Worm (Caenorhabditis elegans): ENCODE measurements around the gene R13D11.1.
"Not testable (repeated sequence)": the region's sequence is repeated elsewhere in the genome, so short reads cannot be mapped to it uniquely, and the experiment has no call there.

Gene R13D11.1

DNA sequence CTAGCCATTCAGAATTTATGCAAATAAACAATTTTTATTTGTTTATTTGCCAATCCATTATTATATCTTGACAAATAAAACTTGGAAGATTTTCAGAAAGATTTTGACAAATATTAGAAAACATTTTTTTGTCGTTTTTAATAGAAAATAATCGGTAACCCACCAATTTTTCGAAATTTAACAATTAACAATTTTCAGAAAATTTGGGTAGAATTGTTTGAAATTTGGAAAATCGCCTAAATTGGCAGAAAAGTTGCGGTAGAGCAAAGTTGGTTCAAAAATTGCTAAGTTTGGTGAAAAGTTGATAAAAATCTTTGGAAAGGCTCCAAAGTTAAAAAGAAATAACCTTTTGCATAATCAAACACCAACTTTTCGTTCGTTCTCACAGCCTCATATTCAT, 9.0 kb upstream of the R13D11.1 start:
- TF ChIP-seq elt-2 (tag; optimal IDR thresholded peaks at IDR 0.05) (no peak), fkh-6 (tag; optimal IDR thresholded peaks at IDR 0.05) (no peak), pag-3 (tag; optimal IDR thresholded peaks at IDR 0.05; ENCODE audit: borderline replicate concordance) (no peak), hlh-8 (tag; optimal IDR thresholded peaks at IDR 0.05) (no peak), ref-2 (tag; optimal IDR thresholded peaks at IDR 0.05) (no peak), unc-55 (GFP tag; optimal IDR thresholded peaks at IDR 0.05) (no peak), dmd-4 (tag; optimal IDR thresholded peaks at IDR 0.05; ENCODE audit: borderline replicate concordance) (no peak), odd-2 (tag; optimal IDR thresholded peaks at IDR 0.05) (no peak), pha-4 (tag; optimal IDR thresholded peaks at IDR 0.05) (no peak), ceh-45 (GFP tag; IDR thresholded peaks at IDR 0.05) (no peak), pqm-1 (tag; optimal IDR thresholded peaks at IDR 0.05) (no peak), Y22D7AL.16 (tag; optimal IDR thresholded peaks at IDR 0.05) (no peak), ets-4 (tag; optimal IDR thresholded peaks at IDR 0.05) (no peak), pat-9 (tag; optimal IDR thresholded peaks at IDR 0.05) (no peak)

DNA sequence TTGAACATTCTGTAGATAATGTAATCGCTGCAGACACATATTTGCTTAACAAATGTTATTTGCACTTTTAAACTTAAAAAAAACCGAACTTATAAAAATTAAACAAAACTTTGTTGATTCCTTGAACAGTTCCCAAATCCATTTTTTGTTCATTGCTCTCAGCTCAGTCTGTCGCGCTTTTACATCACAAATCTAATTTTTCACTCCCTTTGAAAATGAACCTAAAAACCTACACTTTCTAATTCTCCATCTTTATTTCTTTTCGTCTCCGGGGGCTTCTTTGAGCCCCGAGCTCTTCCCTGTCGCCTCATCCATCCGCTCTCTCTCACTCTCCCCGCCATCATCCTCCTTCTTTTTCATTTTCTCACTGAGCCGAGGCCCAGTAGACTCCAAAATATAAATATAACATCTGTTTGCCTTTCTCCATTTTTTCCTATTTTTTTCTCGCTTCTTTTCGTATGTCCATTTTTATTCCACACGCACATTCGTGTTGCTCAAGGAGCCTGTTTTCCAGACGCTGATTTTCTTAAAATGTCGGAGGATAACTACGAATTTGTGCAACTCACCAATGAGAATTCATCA, 6.9 kb upstream of the R13D11.1 start, which contains the start of gene R13D11.4:
Gene R13D11.4 (plus strand): TSS at position 532 of the 582 bp plus-strand sequence.
- TF ChIP-seq unc-42 (tag; optimal IDR thresholded peaks at IDR 0.05) (peak; percentile 74), tbx-7 (tag; optimal IDR thresholded peaks at IDR 0.05) (no peak)

DNA sequence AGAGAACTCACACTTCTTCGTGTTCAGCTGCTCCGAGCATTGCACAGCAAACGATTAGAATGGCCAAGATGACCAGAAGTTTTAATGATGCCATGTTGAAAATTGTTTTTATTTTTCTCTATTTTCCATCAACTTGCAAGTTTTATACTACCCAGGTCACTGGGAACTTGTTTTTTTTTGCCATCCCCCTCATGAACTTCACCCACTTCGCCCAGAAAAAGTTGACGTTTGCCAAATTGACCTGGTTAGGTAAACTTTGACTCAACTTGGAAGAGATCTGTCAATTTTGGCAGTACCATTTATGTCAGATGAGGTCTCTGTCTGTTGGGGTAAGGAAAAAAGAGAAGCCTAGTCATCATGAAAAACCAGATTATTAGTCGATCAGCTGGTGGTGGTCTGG, 4.2 kb upstream of the R13D11.1 start, which contains the start of gene R13D11.10:
Gene R13D11.10 (minus strand): TSS at position 101 of the 400 bp plus-strand sequence.
- TF ChIP-seq odd-2 (tag; optimal IDR thresholded peaks at IDR 0.05), result no peak

DNA sequence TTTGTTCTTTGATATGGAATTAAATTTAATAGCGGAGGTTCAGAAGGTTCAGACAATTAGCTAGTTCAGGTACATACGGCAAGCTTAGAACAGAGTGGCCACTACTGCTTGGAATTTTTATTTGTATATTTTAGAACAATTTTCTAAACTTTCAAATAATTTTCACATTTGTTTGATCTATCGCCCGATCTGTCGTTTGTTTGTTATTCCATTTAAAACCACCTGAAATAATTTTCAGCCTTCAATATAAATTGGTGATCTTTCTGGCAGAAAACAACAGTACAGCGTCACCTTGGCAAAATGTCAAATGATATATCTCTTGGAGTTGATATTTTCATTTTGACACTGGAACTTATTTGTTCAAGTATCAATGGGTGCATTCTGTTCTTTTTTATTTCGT, 2.6 kb upstream of the R13D11.1 start, which contains the start of gene R13D11.3:
Gene R13D11.3 (plus strand): TSS at position 301 of the 400 bp plus-strand sequence.
- no peak for TF ChIP-seq syd-9 (tag; optimal IDR thresholded peaks at IDR 0.05)
- TF ChIP-seq ceh-9 (tag; optimal IDR thresholded peaks at IDR 0.05), result no peak
- TF ChIP-seq fkh-6 (tag; optimal IDR thresholded peaks at IDR 0.05), result no peak
- no peak for TF ChIP-seq C08G9.2 (tag; optimal IDR thresholded peaks at IDR 0.05)
- no peak for TF ChIP-seq hlh-15 (tag; optimal IDR thresholded peaks at IDR 0.05)
- TF ChIP-seq ceh-34 (tag; optimal IDR thresholded peaks at IDR 0.05), result no peak
- no peak for TF ChIP-seq unc-42 (tag; optimal IDR thresholded peaks at IDR 0.05)
- no peak for TF ChIP-seq tbx-7 (tag; optimal IDR thresholded peaks at IDR 0.05)
- no peak for TF ChIP-seq ceh-2 (tag; optimal IDR thresholded peaks at IDR 0.05)
- TF ChIP-seq tbx-2 (tag; optimal IDR thresholded peaks at IDR 0.05), result no peak

DNA sequence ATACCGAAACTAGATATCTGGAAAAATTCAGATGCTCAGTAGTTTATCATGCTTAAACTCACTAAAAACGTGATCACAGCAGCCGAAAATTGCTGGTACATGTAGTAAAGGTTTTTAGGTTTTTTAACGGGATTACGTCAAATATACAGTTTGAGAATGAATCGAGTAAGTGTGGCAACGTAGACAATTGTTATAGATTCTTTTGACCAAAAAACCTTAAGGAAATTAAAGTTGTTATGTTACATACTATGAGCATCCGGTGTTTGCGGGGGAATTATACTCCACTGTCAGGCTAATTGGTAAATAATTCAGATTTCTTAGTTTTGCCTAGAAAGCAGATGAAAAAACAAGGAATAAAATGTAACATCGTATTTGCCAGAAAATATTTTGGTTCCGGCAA, 3.3 kb downstream of the R13D11.1 start, which contains the start of gene srx-32:
Gene srx-32 (minus strand): TSS at position 101 of the 400 bp plus-strand sequence.
- TF ChIP-seq fkh-10 (GFP tag; optimal IDR thresholded peaks at IDR 0.05); syd-9 (tag; optimal IDR thresholded peaks at IDR 0.05); eyg-1 (tag; optimal IDR thresholded peaks at IDR 0.05): not testable (repeated sequence)

DNA sequence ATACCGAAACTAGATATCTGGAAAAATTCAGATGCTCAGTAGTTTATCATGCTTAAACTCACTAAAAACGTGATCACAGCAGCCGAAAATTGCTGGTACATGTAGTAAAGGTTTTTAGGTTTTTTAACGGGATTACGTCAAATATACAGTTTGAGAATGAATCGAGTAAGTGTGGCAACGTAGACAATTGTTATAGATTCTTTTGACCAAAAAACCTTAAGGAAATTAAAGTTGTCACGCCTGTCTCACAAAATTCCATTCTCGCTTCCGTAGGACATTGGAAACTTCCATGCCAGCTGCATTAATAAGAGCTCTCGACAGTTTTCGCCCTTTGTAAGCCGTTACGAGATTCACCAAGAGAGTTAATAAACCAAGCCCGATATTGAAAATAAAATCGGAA, 5.6 kb downstream of the R13D11.1 start, which contains the start of gene srx-31:
Gene srx-31 (minus strand): TSS at position 101 of the 400 bp plus-strand sequence.
- not testable (repeated sequence) for TF ChIP-seq ceh-34, rnt-1, pat-9 (tag; optimal IDR thresholded peaks at IDR 0.05)

DNA sequence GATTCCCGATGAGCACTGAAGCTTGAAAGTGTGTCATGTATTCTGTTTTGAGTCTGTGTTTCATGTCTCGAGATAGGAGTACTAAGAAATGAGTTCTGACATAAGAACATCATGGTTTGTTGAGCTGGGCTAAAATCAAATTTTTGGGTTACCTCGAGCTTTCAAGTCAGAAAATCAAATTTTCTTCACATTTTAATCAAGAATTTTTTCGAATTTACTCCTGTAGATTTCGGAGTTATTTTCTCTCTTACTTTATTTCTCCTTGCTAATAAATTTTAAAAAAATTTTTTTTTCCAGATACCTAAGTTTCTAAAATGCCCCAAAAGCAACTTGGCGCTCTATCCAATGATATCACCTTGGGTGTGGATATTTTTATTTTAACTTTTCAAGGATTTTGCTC, 8.8 kb downstream of the R13D11.1 start, which contains the start of gene F41H8.2:
Gene F41H8.2 (plus strand): TSS at position 301 of the 400 bp plus-strand sequence.
- no peak for TF ChIP-seq T23F11.4 (GFP tag; optimal IDR thresholded peaks at IDR 0.05)
- TF ChIP-seq hlh-30 (tag; optimal IDR thresholded peaks at IDR 0.05; ENCODE audit: insufficient read depth), result no peak
- TF ChIP-seq ztf-16 (tag; optimal IDR thresholded peaks at IDR 0.05), result no peak
- no peak for TF ChIP-seq C38D4.7 (GFP tag; optimal IDR thresholded peaks at IDR 0.05)
- TF ChIP-seq ceh-34 (tag; optimal IDR thresholded peaks at IDR 0.05), result no peak
- no peak for TF ChIP-seq odd-2 (tag; optimal IDR thresholded peaks at IDR 0.05)
- no peak for TF ChIP-seq ceh-2 (tag; optimal IDR thresholded peaks at IDR 0.05)
- no peak for TF ChIP-seq mec-3 (tag; optimal IDR thresholded peaks at IDR 0.05; ENCODE audit: borderline replicate concordance)
- TF ChIP-seq pha-2 (tag; optimal IDR thresholded peaks at IDR 0.05), result no peak
- no peak for TF ChIP-seq pat-9 (tag; optimal IDR thresholded peaks at IDR 0.05)
- TF ChIP-seq pros-1 (tag; optimal IDR thresholded peaks at IDR 0.05), result no peak

Measured in whole organism, late embryonic.